Worm (Caenorhabditis elegans): Measurements from ENCODE around the gene Y82E9BL.6.

- no peak for TF ChIP-seq W03F9.2 (tag; optimal IDR thresholded peaks at IDR 0.05)
- no peak for TF ChIP-seq him-1 (tag; optimal IDR thresholded peaks at IDR 0.05)
- no peak for TF ChIP-seq dao-5 (tag; optimal IDR thresholded peaks at IDR 0.05)
Observed at ce11 chrIII:1342919-1343419, 2.6 kb downstream of the Y82E9BL.6 start, which contains the start of gene fbxa-27.

Data from whole organism, L4/young adult.